Fruit fly (Drosophila melanogaster): Measurements from ENCODE around the gene CG31678.

CG31678 gene

DNA sequence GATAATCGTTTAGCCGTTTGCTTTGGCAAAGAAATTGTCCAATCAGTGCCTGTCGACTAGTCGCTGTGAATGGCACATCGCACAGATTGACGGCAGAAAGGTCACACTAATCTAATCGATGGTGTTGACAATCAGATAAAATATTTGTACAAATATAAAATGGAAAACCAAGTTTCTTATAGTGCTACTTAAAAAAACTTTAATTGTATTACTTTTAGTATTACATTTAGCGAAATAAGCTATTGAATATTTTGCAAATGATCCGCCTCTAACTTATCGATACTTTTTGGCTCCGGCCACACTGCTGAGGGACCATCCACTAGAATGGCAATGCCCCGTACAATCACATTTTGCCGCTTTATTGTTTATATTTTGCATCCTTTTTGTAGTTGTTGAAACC, 19.6 kb downstream of the CG31678 start, which contains the start of the genes brun and CG2614 (continued):
- no peak for TF ChIP-seq CG10631 (GFP tag; optimal IDR thresholded peaks at IDR 0.05)
- no peak for TF ChIP-seq fd85E (GFP tag; optimal IDR thresholded peaks at IDR 0.05)
- no peak for TF ChIP-seq acj6 (GFP tag; optimal IDR thresholded peaks at IDR 0.05)
- no peak for TF ChIP-seq CG9139 (GFP tag; optimal IDR thresholded peaks at IDR 0.05)
- peak; percentile 65 for TF ChIP-seq cyc (GFP tag; optimal IDR thresholded peaks at IDR 0.05)
- TF ChIP-seq dac (GFP tag; optimal IDR thresholded peaks at IDR 0.05) = no peak
- TF ChIP-seq spab (GFP tag; optimal IDR thresholded peaks at IDR 0.05) = no peak

DNA sequence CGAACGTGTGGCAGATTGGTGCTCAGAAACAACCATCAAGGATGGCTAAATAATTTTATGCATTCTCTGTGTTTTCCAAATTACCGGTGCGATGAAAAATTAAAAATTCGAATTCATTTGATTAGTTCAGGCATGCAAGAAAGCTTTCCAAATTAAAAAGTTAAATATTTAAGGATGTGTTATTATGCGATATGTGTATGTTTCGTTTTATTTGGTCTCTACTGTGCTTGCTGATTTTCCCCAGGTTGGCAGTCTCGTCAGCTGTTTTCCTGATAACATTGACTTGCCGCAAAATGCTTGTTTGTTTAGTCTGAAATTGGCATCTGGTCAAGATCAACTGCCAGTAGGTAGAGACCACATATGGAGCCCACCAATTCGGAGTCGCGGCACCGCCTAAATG, 25.9 kb downstream of the CG31678 start, which contains the start of gene CG2611:
TSS of gene CG2611 (plus strand) at position 299 of the 400 bp plus-strand sequence.
- TF ChIP-seq CG15336 (GFP tag; IDR thresholded peaks at IDR 0.05) (peak; percentile 35; the same call in 1 of the 2 replicates), Sox14 (GFP tag; optimal IDR thresholded peaks at IDR 0.05) (peak; percentile 78), CG8632 (GFP tag; optimal IDR thresholded peaks at IDR 0.05) (no peak), CG3032 (tag; optimal IDR thresholded peaks at IDR 0.05) (peak; percentile 41), Eip93F (GFP tag; optimal IDR thresholded peaks at IDR 0.05) (no peak), eg (GFP tag; IDR thresholded peaks at IDR 0.05) (0 out of 3 replicates have a peak, but pooled peaks have one; percentile 30), CG1621 (tag; optimal IDR thresholded peaks at IDR 0.05) (no peak), Smox (GFP tag; optimal IDR thresholded peaks at IDR 0.05) (no peak), fkh (GFP tag; optimal IDR thresholded peaks at IDR 0.05) (peak; percentile 96), Hr39 (GFP tag; optimal IDR thresholded peaks at IDR 0.05) (peak; percentile 62), lz (GFP tag; optimal IDR thresholded peaks at IDR 0.05) (peak; percentile 60), salr (GFP tag; optimal IDR thresholded peaks at IDR 0.05) (no peak), CG9139 (GFP tag; optimal IDR thresholded peaks at IDR 0.05) (no peak), CG8319 (GFP tag; optimal IDR thresholded peaks at IDR 0.05) (no peak), CG6792 (GFP tag; optimal IDR thresholded peaks at IDR 0.05) (no peak), Met (GFP tag; optimal IDR thresholded peaks at IDR 0.05) (no peak), CG11294 (GFP tag; IDR thresholded peaks at IDR 0.05) (no peak), pdm3 (GFP tag; optimal IDR thresholded peaks at IDR 0.05) (no peak), Gug (GFP tag; IDR thresholded peaks at IDR 0.05) (no peak), CG32006 (GFP tag; optimal IDR thresholded peaks at IDR 0.05) (no peak), CG10631 (GFP tag; optimal IDR thresholded peaks at IDR 0.05) (no peak), svp (GFP tag) (peak; percentile 61), fd85E (GFP tag; optimal IDR thresholded peaks at IDR 0.05) (no peak), CG11902 (GFP tag; optimal IDR thresholded peaks at IDR 0.05) (peak; percentile 2), cyc (GFP tag; optimal IDR thresholded peaks at IDR 0.05) (peak; percentile 51), CG6163 (GFP tag; IDR thresholded peaks at IDR 0.05) (peak; percentile 59; the same call in 2 of the 3 replicates), topi (GFP tag; optimal IDR thresholded peaks at IDR 0.05) (peak; percentile 48), CG10669 (GFP tag; optimal IDR thresholded peaks at IDR 0.05) (no peak), Sox15 (GFP tag; optimal IDR thresholded peaks at IDR 0.05) (no peak), esn (GFP tag; optimal IDR thresholded peaks at IDR 0.05) (peak; percentile 66), CG31627 (GFP tag; optimal IDR thresholded peaks at IDR 0.05) (peak; percentile 65), spab (GFP tag; optimal IDR thresholded peaks at IDR 0.05) (no peak), achi (GFP tag; optimal IDR thresholded peaks at IDR 0.05) (peak; percentile 48), Ets96B (tag; optimal IDR thresholded peaks at IDR 0.05) (peak; percentile 35), CG3919 (GFP tag; optimal IDR thresholded peaks at IDR 0.05) (no peak), acj6 (GFP tag; optimal IDR thresholded peaks at IDR 0.05) (peak; percentile 53)

DNA sequence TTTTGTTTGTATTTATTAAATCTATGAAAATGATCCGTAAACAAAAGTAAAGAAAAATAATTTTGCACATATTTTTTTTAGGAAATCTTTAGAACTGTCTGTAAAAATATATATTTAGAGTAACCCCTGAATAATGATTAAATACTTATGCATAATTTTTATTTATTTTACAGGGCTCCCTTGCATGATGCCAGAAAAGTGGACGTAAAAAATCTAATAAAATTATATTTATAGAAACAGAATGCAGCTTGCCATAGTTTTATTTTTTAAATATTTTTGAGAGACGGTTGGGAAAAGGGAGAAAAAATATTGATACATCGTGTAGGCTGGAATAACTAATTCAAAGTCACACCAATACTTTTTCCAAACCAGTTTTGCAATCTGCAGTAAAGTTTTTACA, 27.1 kb downstream of the CG31678 start, which contains the start of gene CG18810:
TSS of gene CG18810 (plus strand) at position 301 of the 400 bp plus-strand sequence.
- TF ChIP-seq dac (GFP tag; optimal IDR thresholded peaks at IDR 0.05) (no peak), CG6276 (GFP tag; optimal IDR thresholded peaks at IDR 0.05) (no peak), Met (GFP tag; optimal IDR thresholded peaks at IDR 0.05) (no peak), OdsH (GFP tag; optimal IDR thresholded peaks at IDR 0.05) (no peak), Smox (GFP tag; optimal IDR thresholded peaks at IDR 0.05) (no peak), CG6163 (GFP tag; IDR thresholded peaks at IDR 0.05) (no peak), CG10669 (GFP tag; optimal IDR thresholded peaks at IDR 0.05) (no peak), CG6792 (GFP tag; optimal IDR thresholded peaks at IDR 0.05) (no peak), CG8119 (GFP tag; IDR thresholded peaks at IDR 0.05) (no peak), Hr4 (GFP tag; optimal IDR thresholded peaks at IDR 0.05) (no peak), Eip78C (GFP tag) (no peak), spab (GFP tag; optimal IDR thresholded peaks at IDR 0.05) (no peak), achi (GFP tag; optimal IDR thresholded peaks at IDR 0.05) (no peak), CG6808 (GFP tag; optimal IDR thresholded peaks at IDR 0.05) (no peak), cyc (GFP tag; optimal IDR thresholded peaks at IDR 0.05) (no peak), CG3919 (GFP tag; optimal IDR thresholded peaks at IDR 0.05) (no peak), CG31627 (GFP tag; optimal IDR thresholded peaks at IDR 0.05) (no peak), Eip75B (GFP tag; optimal IDR thresholded peaks at IDR 0.05) (no peak), CG1621 (tag; optimal IDR thresholded peaks at IDR 0.05) (no peak)

Measured in whole organism, prepupa.